Worm (Caenorhabditis elegans): ENCODE results near the gene fbxa-167.

DNA sequence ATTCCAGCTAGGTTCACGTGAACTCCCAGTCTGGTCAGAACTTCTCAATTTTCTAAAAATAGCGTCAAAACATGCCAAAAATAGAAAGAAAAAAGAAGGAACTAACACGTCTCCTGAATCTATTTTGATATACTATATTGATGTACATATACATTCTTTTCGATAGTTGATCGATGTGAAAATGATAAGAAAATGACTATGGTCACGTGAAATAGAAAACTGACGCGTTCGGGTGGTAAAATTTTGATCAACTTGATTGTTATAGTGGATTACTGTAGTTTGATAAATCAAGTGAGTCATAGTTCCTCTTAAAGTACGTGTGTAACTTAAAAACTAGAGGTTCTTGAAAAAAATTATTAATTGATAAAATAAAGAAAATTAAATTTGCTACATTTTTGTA is 23.1 kb downstream of the fbxa-167 start:
- no peak for TF ChIP-seq Y48G9A.11 (GFP tag; IDR thresholded peaks at IDR 0.05)
- no peak for TF ChIP-seq jun-1 (tag; optimal IDR thresholded peaks at IDR 0.05)
- TF ChIP-seq ceh-82 (tag; optimal IDR thresholded peaks at IDR 0.05): no peak
- no peak for TF ChIP-seq F10B5.3 (tag; optimal IDR thresholded peaks at IDR 0.05)
- no peak for TF ChIP-seq Y75B8A.6 (GFP tag; IDR thresholded peaks at IDR 0.05)
- no peak for TF ChIP-seq lin-15B (tag; optimal IDR thresholded peaks at IDR 0.05)
- TF ChIP-seq nhr-28 (tag; optimal IDR thresholded peaks at IDR 0.05): peak; percentile 74
- TF ChIP-seq set-16 (GFP tag; IDR thresholded peaks at IDR 0.05): no peak
- TF ChIP-seq mdl-1 (tag; optimal IDR thresholded peaks at IDR 0.05): peak in 1 of 2 experiments; percentile 40
- TF ChIP-seq unc-130 (GFP tag; optimal IDR thresholded peaks at IDR 0.05): no peak
- peak in 1 of 2 experiments; percentile 79 for TF ChIP-seq lsy-2 (tag; optimal IDR thresholded peaks at IDR 0.05)
